Worm (Caenorhabditis elegans) whole organism, young adult: Measurements from ENCODE around the gene glb-9.

Experiments used
- Y53G8AR.9 ChIP-seq: fragments of 200-800 bp; sonication (Bioruptor generic); conservative IDR thresholded peaks from 2 replicates; pipeline ENCODE4 v1.3.6; 2022; ENCODE audit warnings: missing genetic modification reagents, missing genetic modification characterization, missing compliant biosample characterization
- ama-1 ChIP-seq, 3 experiments: fragments of 150-350 bp in 1 of 3; sonication (generic microtip) in 2 of 3; optimal IDR thresholded peaks; 2 replicates each; lab custom pipeline; 2014 to 2018; ENCODE audit warnings: missing biosample characterization in 2 of 3, missing genetic modification characterization in 2 of 3, missing genetic modification reagents in 2 of 3
- aptf-2 ChIP-seq: fragments of 200-800 bp; sonication (Bioruptor generic); conservative IDR thresholded peaks from 2 replicates; pipeline ENCODE4 v1.3.6; 2022; ENCODE audit warnings: missing genetic modification reagents, missing genetic modification characterization, missing compliant biosample characterization
- cebp-1 ChIP-seq, 2 experiments: fragments of 200-800 bp in 1 of 2; sonication (Bioruptor generic) in 1 of 2; sonication (generic microtip) in 1 of 2; IDR thresholded peaks in 1 of 2; optimal IDR thresholded peaks in 1 of 2; 2 replicates each; pipeline versions ENCODE4 v1.3.6 to Lab custom; 2017 to 2022; ENCODE audit warnings: missing compliant biosample characterization in 2 of 2, missing genetic modification characterization in 2 of 2, mild to moderate bottlenecking in 1 of 2, missing genetic modification reagents in 1 of 2, moderate library complexity in 1 of 2
- him-1 ChIP-seq: sonication (generic microtip); optimal IDR thresholded peaks from 2 replicates; lab custom pipeline; 2016; ENCODE audit warnings: missing genotype, missing genetic modification reagents, missing genetic modification characterization, missing compliant biosample characterization
- nfya-2 ChIP-seq: fragments of 200-800 bp; sonication (Bioruptor generic); IDR thresholded peaks from 2 replicates; pipeline ENCODE4 v1.3.6; 2022; ENCODE audit warnings: missing genetic modification reagents, missing genetic modification characterization, missing compliant biosample characterization
- sea-2 ChIP-seq: fragments of 200-800 bp; sonication (Bioruptor generic); IDR thresholded peaks from 2 replicates; pipeline ENCODE4 v1.3.6; 2022; ENCODE audit warnings: missing genetic modification characterization, missing compliant biosample characterization
- ztf-26 ChIP-seq: sonication (generic microtip); optimal IDR thresholded peaks from 2 replicates; lab custom pipeline; 2017; ENCODE audit warnings: missing genetic modification characterization, missing compliant biosample characterization

- TF ChIP-seq sea-2 (GFP tag; lab: Robert Waterston, UW) (no peak), ama-1 (optimal IDR thresholded peaks at IDR 0.05; lab: Kevin White, UChicago) (no peak), ama-1 (GFP tag; optimal IDR thresholded peaks at IDR 0.05; lab: Kevin White, UChicago) (no peak), aptf-2 (no peak), Y53G8AR.9 (no peak), cebp-1 (GFP tag; IDR thresholded peaks at IDR 0.05; lab: Robert Waterston, UW) (no peak), cebp-1 (tag; optimal IDR thresholded peaks at IDR 0.05; lab: Kevin White, UChicago) (no peak), nfya-2 (GFP tag; lab: Robert Waterston, UW) (no peak), ztf-26 (tag; lab: Kevin White, UChicago) (no peak), him-1 (tag; lab: Kevin White, UChicago) (no peak)
Observed at ce11 chrII:7557981-7558380, 38.9 kb upstream of the glb-9 start.
